Fruit fly (Drosophila melanogaster) whole organism, embryonic: ENCODE results near the gene Pcmt.

Source experiments
- Abd-B ChIP-seq: fragments of 200-800 bp; sonication (Bioruptor generic); optimal IDR thresholded peaks from 2 replicates; lab custom pipeline; 2018; ENCODE audit warnings: missing biosample characterization, mild to moderate bottlenecking, missing genetic modification characterization, moderate library complexity
- Atf3 ChIP-seq: fragments of 200-800 bp; sonication (Bioruptor generic); optimal IDR thresholded peaks from 3 replicates; lab custom pipeline; 2016; ENCODE audit warnings: missing biosample characterization, missing genetic modification characterization
- CG10147 ChIP-seq: fragments of 200-800 bp; sonication (Bioruptor generic); optimal IDR thresholded peaks from 2 replicates; lab custom pipeline; 2019; ENCODE audit warnings: missing biosample characterization, mild to moderate bottlenecking, missing genetic modification characterization, moderate library complexity
- CG10267 ChIP-seq: fragments of 200-800 bp; sonication (Bioruptor generic); optimal IDR thresholded peaks from 2 replicates; lab custom pipeline; 2018; ENCODE audit warnings: missing biosample characterization, mild to moderate bottlenecking, missing genetic modification characterization, moderate library complexity
- CG10979 ChIP-seq: fragments of 200-800 bp; sonication (Bioruptor generic); optimal IDR thresholded peaks from 2 replicates; lab custom pipeline; 2018; ENCODE audit warnings: missing biosample characterization, mild to moderate bottlenecking, missing genetic modification characterization, moderate library complexity
- CG11085 ChIP-seq: fragments of 200-800 bp; sonication (Bioruptor generic); IDR thresholded peaks from 2 replicates; pipeline ENCODE4 v1.3.6; 2022; ENCODE audit warnings: missing biosample characterization, missing genetic modification characterization
- CG13296 ChIP-seq: fragments of 200-800 bp; sonication (Bioruptor generic); optimal IDR thresholded peaks from 3 replicates; lab custom pipeline; 2018; ENCODE audit warnings: missing biosample characterization, mild to moderate bottlenecking, missing genetic modification characterization
- CG14667 ChIP-seq: fragments of 200-800 bp; sonication (Bioruptor generic); IDR thresholded peaks from 2 replicates; pipeline ENCODE4 v1.3.6; 2022; ENCODE audit warnings: missing biosample characterization, missing genetic modification characterization
- CG14965 ChIP-seq: fragments of 200-800 bp; sonication (Bioruptor generic); optimal IDR thresholded peaks from 2 replicates; lab custom pipeline; 2016; ENCODE audit warnings: missing biosample characterization, missing genetic modification characterization, borderline replicate concordance
- CG15073 ChIP-seq: fragments of 200-800 bp; sonication (Bioruptor generic); optimal IDR thresholded peaks from 2 replicates; lab custom pipeline; 2016; ENCODE audit warnings: missing biosample characterization, missing genetic modification characterization
- CG1603 ChIP-seq: fragments of 200-800 bp; sonication (Bioruptor generic); optimal IDR thresholded peaks from 2 replicates; lab custom pipeline; 2019; ENCODE audit warnings: missing biosample characterization, mild to moderate bottlenecking, missing genetic modification characterization, moderate library complexity
- CG16813 ChIP-seq: fragments of 200-800 bp; sonication (Bioruptor generic); IDR thresholded peaks from 3 replicates; pipeline ENCODE4 v1.3.6; 2022; ENCODE audit warnings: missing biosample characterization, missing genetic modification characterization; ENCODE audit not compliant: partially characterized antibody
- CG3163 ChIP-seq: fragments of 200-800 bp; sonication (Bioruptor generic); optimal IDR thresholded peaks from 3 replicates; lab custom pipeline; 2016; ENCODE audit warnings: missing biosample characterization, missing genetic modification characterization
- CG32767 ChIP-seq: fragments of 200-800 bp; sonication (Bioruptor generic); IDR thresholded peaks from 2 replicates; pipeline ENCODE4 v1.3.6; 2022; ENCODE audit warnings: missing biosample characterization, missing genetic modification characterization
- CG8290 ChIP-seq, 3 experiments: fragments of 200-800 bp; sonication (Bioruptor generic); optimal IDR thresholded peaks; 2 replicates each; lab custom pipeline; 2016 to 2019; ENCODE audit warnings: missing biosample characterization in 3 of 3, missing genetic modification characterization in 3 of 3, mild to moderate bottlenecking in 2 of 3, moderate library complexity in 1 of 3
- CG9727 ChIP-seq: fragments of 200-800 bp; sonication (Bioruptor generic); optimal IDR thresholded peaks from 3 replicates; lab custom pipeline; 2017; ENCODE audit warnings: missing biosample characterization, mild to moderate bottlenecking, missing genetic modification characterization
- CTCF ChIP-seq: fragments of 200-800 bp; sonication (Bioruptor generic); optimal IDR thresholded peaks from 2 replicates; lab custom pipeline; 2017; ENCODE audit warnings: missing biosample characterization, mild to moderate bottlenecking, missing genetic modification characterization, moderate library complexity
- D ChIP-seq, 2 experiments: fragments of 200-800 bp in 1 of 2; fragments of >200 bp in 1 of 2; sonication (Bioruptor generic) in 1 of 2; optimal IDR thresholded peaks; 2 replicates in 1 of 2; 3 replicates in 1 of 2; lab custom pipeline; 2017; ENCODE audit warnings: mild to moderate bottlenecking in 1 of 2, missing biosample characterization in 1 of 2, missing genetic modification characterization in 1 of 2, missing genetic modification reagents in 1 of 2
- Gsc ChIP-seq: fragments of 200-800 bp; sonication (Bioruptor generic); IDR thresholded peaks from 2 replicates; pipeline ENCODE4 v1.3.6; 2022; ENCODE audit warnings: missing biosample characterization, missing genetic modification characterization
- Hr3 ChIP-seq: fragments of 200-800 bp; sonication (Bioruptor generic); optimal IDR thresholded peaks from 3 replicates; lab custom pipeline; 2016; ENCODE audit warnings: missing biosample characterization, missing genetic modification characterization
- Nf-YC ChIP-seq: fragments of 200-800 bp; optimal IDR thresholded peaks from 3 replicates; lab custom pipeline; 2019; ENCODE audit warnings: missing biosample characterization, mild to moderate bottlenecking, missing genetic modification characterization, moderate library complexity
- Sin3A ChIP-seq: fragments of >200 bp; optimal IDR thresholded peaks from 2 replicates; lab custom pipeline; 2018
- Taf1 ChIP-seq: fragments of 200-800 bp; sonication (Bioruptor generic); IDR thresholded peaks from 2 replicates; pipeline ENCODE4 v1.3.6; 2022; ENCODE audit warnings: missing biosample characterization, missing genetic modification characterization
- Usf ChIP-seq: fragments of 200-800 bp; sonication (Bioruptor generic); optimal IDR thresholded peaks from 2 replicates; lab custom pipeline; 2017; ENCODE audit warnings: missing genotype, missing biosample characterization, missing genetic modification characterization
- abd-A ChIP-seq: fragments of 200-800 bp; sonication (Bioruptor generic); optimal IDR thresholded peaks from 3 replicates; lab custom pipeline; 2019; ENCODE audit warnings: missing biosample characterization, mild to moderate bottlenecking, missing genetic modification characterization, moderate library complexity
- az2 ChIP-seq: fragments of 200-800 bp; sonication (Bioruptor generic); optimal IDR thresholded peaks from 3 replicates; lab custom pipeline; 2016; ENCODE audit warnings: missing biosample characterization, missing genetic modification characterization
- bigmax ChIP-seq: fragments of 200-800 bp; sonication (Bioruptor generic); optimal IDR thresholded peaks from 2 replicates; lab custom pipeline; 2018; ENCODE audit warnings: missing biosample characterization, mild to moderate bottlenecking, missing genetic modification characterization
- bsh ChIP-seq, 2 experiments: fragments of 200-800 bp; sonication (Bioruptor generic); optimal IDR thresholded peaks; 2 replicates each; lab custom pipeline; 2017 to 2018; ENCODE audit warnings: mild to moderate bottlenecking in 2 of 2, missing biosample characterization in 2 of 2, missing genetic modification characterization in 2 of 2, moderate library complexity in 1 of 2
- caup ChIP-seq: fragments of 200-800 bp; sonication (Bioruptor generic); optimal IDR thresholded peaks from 3 replicates; lab custom pipeline; 2017; ENCODE audit warnings: missing biosample characterization, mild to moderate bottlenecking, missing genetic modification characterization, moderate library complexity; ENCODE audit not compliant: severe bottlenecking
- crp ChIP-seq, 2 experiments: fragments of 200-800 bp; sonication (Bioruptor generic); optimal IDR thresholded peaks; 2 replicates in 1 of 2; 3 replicates in 1 of 2; lab custom pipeline; 2017; ENCODE audit warnings: missing biosample characterization in 2 of 2, missing genetic modification characterization in 2 of 2, mild to moderate bottlenecking in 1 of 2, moderate library complexity in 1 of 2
- ftz-f1 ChIP-seq: fragments of 200-800 bp; sonication (Bioruptor generic); optimal IDR thresholded peaks from 2 replicates; lab custom pipeline; 2016; ENCODE audit warnings: missing biosample characterization, missing genetic modification characterization
- gfzf ChIP-seq: fragments of 200-800 bp; sonication (Bioruptor generic); optimal IDR thresholded peaks from 2 replicates; lab custom pipeline; 2016; ENCODE audit warnings: missing biosample characterization, mild to moderate bottlenecking, missing genetic modification characterization, moderate library complexity
- kah ChIP-seq: fragments of 200-800 bp; sonication (Bioruptor generic); optimal IDR thresholded peaks from 2 replicates; lab custom pipeline; 2018; ENCODE audit warnings: missing biosample characterization, mild to moderate bottlenecking, missing genetic modification characterization
- knrl ChIP-seq: fragments of 200-800 bp; sonication (Bioruptor generic); IDR thresholded peaks from 3 replicates; pipeline ENCODE4 v1.3.6; 2022; ENCODE audit warnings: missing biosample characterization, missing genetic modification characterization; ENCODE audit not compliant: partially characterized antibody
- lab ChIP-seq: fragments of 200-800 bp; sonication (Bioruptor generic); optimal IDR thresholded peaks from 3 replicates; lab custom pipeline; 2017; ENCODE audit warnings: missing biosample characterization, missing genetic modification characterization, mild to moderate bottlenecking, moderate library complexity, missing genetic modification reagents
- lov ChIP-seq, 2 experiments: fragments of 200-800 bp in 1 of 2; fragments of >200 bp in 1 of 2; sonication (Bioruptor generic) in 1 of 2; IDR thresholded peaks in 1 of 2; optimal IDR thresholded peaks in 1 of 2; 2 replicates in 1 of 2; 3 replicates in 1 of 2; pipeline versions ENCODE4 v1.3.6 to Lab custom; 2017 to 2022; ENCODE audit warnings: missing biosample characterization in 1 of 2, missing genetic modification characterization in 1 of 2
- nerfin-2 ChIP-seq: fragments of 200-800 bp; sonication (Bioruptor generic); IDR thresholded peaks from 2 replicates; pipeline ENCODE4 v1.3.6; 2022; ENCODE audit warnings: missing biosample characterization, missing genetic modification characterization; ENCODE audit not compliant: partially characterized antibody
- pros ChIP-seq: fragments of 200-800 bp; sonication (Bioruptor generic); optimal IDR thresholded peaks from 3 replicates; lab custom pipeline; 2019; ENCODE audit warnings: missing biosample characterization, mild to moderate bottlenecking, missing genetic modification characterization, moderate library complexity
- psq ChIP-seq: fragments of 200-800 bp; sonication (Bioruptor generic); optimal IDR thresholded peaks from 2 replicates; lab custom pipeline; 2017; ENCODE audit warnings: missing biosample characterization, missing genetic modification characterization
- shn ChIP-seq: fragments of 200-800 bp; sonication (Bioruptor generic); optimal IDR thresholded peaks from 3 replicates; lab custom pipeline; 2016; ENCODE audit warnings: missing biosample characterization, missing genetic modification characterization
- slp2 ChIP-seq: fragments of 200-800 bp; sonication (Bioruptor generic); optimal IDR thresholded peaks from 2 replicates; lab custom pipeline; 2016; ENCODE audit warnings: missing biosample characterization, missing genetic modification characterization
- sna ChIP-seq: fragments of 200-800 bp; sonication (Bioruptor generic); IDR thresholded peaks from 2 replicates; pipeline ENCODE4 v1.3.6; 2022; ENCODE audit warnings: missing biosample characterization, missing genetic modification characterization; ENCODE audit not compliant: partially characterized antibody
- tgo ChIP-seq: fragments of 200-800 bp; sonication (Bioruptor generic); IDR thresholded peaks from 3 replicates; pipeline ENCODE4 v1.3.6; 2022; ENCODE audit warnings: missing biosample characterization, missing genetic modification characterization
- tin ChIP-seq: fragments of 200-800 bp; sonication (Bioruptor generic); optimal IDR thresholded peaks from 3 replicates; lab custom pipeline; 2016; ENCODE audit warnings: missing biosample characterization, missing genetic modification characterization
- tio ChIP-seq: fragments of 200-800 bp; sonication (Bioruptor generic); optimal IDR thresholded peaks from 2 replicates; lab custom pipeline; 2017; ENCODE audit warnings: missing biosample characterization, missing genetic modification characterization, inconsistent platforms
- twi ChIP-seq: fragments of 200-800 bp; optimal IDR thresholded peaks from 2 replicates; lab custom pipeline; 2019; ENCODE audit warnings: missing biosample characterization, mild to moderate bottlenecking, missing genetic modification characterization, moderate library complexity
- unc-4 ChIP-seq: fragments of 200-800 bp; sonication (Bioruptor generic); IDR thresholded peaks from 2 replicates; pipeline ENCODE4 v1.3.6; 2022; ENCODE audit warnings: missing biosample characterization, missing genetic modification characterization; ENCODE audit not compliant: partially characterized antibody
- zfh2 ChIP-seq: fragments of 200-800 bp; sonication (Bioruptor generic); optimal IDR thresholded peaks from 2 replicates; lab custom pipeline; 2016; ENCODE audit warnings: missing biosample characterization, missing genetic modification characterization

The Pcmt gene

dm6 chr3R:5591398-5591853 is 37.3 kb upstream of the Pcmt start, which contains the start of the genes noi and Vha26 (continued):
- TF ChIP-seq CG13296 (GFP tag; lab: Kevin White, UChicago) (peak; percentile 7), Atf3 (GFP tag; lab: Kevin White, UChicago) (no peak), crp (GFP tag; optimal IDR thresholded peaks at IDR 0.05; lab: Kevin White, UChicago) (peak in 1 of 2 experiments; percentile 87), CG1603 (tag; lab: Kevin White, UChicago) (peak; percentile 85), nerfin-2 (GFP tag; lab: Robert Waterston, UW) (peak; percentile 30; the same call in 1 of the 2 replicates), lov (optimal IDR thresholded peaks at IDR 0.05; lab: Kevin White, UChicago) (no peak), lov (GFP tag; IDR thresholded peaks at IDR 0.05; lab: Robert Waterston, UW) (no peak), CG8290 (GFP tag; optimal IDR thresholded peaks at IDR 0.05; lab: Kevin White, UChicago) (peak; percentile 54), CG8290 (tag; optimal IDR thresholded peaks at IDR 0.05; lab: Kevin White, UChicago) (peak in 1 of 2 experiments; percentile 28), abd-A (tag; lab: Kevin White, UChicago) (no peak), CG15073 (no peak), kah (no peak), shn (peak; percentile 20), CG10979 (tag; lab: Kevin White, UChicago) (peak; percentile 21), D (optimal IDR thresholded peaks at IDR 0.05; lab: Kevin White, UChicago) (no peak), D (GFP tag; optimal IDR thresholded peaks at IDR 0.05; lab: Kevin White, UChicago) (no peak), ftz-f1 (GFP tag; lab: Kevin White, UChicago) (peak; percentile 12), Sin3A (lab: Kevin White, UChicago) (peak; percentile 65), CG10147 (GFP tag; lab: Kevin White, UChicago) (no peak), bsh (GFP tag; optimal IDR thresholded peaks at IDR 0.05; lab: Kevin White, UChicago) (peak in 1 of 2 experiments; percentile 30), CG16813 (GFP tag; lab: Robert Waterston, UW) (peak; percentile 73), CG9727 (peak; percentile 60), Abd-B (GFP tag; lab: Kevin White, UChicago) (no peak), CG14965 (GFP tag; lab: Kevin White, UChicago) (no peak), twi (tag; lab: Kevin White, UChicago) (peak; percentile 45), CG32767 (GFP tag; lab: Robert Waterston, UW) (peak; percentile 40; the same call in 1 of the 2 replicates), knrl (GFP tag; lab: Robert Waterston, UW) (peak; percentile 74), az2 (GFP tag; lab: Kevin White, UChicago) (peak; percentile 3), Hr3 (GFP tag; lab: Kevin White, UChicago) (peak; percentile 28), CG14667 (no peak), Usf (GFP tag; lab: Kevin White, UChicago) (no peak), caup (GFP tag; lab: Kevin White, UChicago) (peak; percentile 31), Nf-YC (tag; lab: Kevin White, UChicago) (peak; percentile 57), Taf1 (GFP tag; lab: Robert Waterston, UW) (no peak), tio (no peak), lab (GFP tag; lab: Kevin White, UChicago) (no peak), pros (GFP tag; lab: Kevin White, UChicago) (no peak), zfh2 (peak; percentile 59), CG3163 (no peak), Gsc (GFP tag; lab: Robert Waterston, UW) (no peak), bigmax (GFP tag; lab: Kevin White, UChicago) (no peak), gfzf (GFP tag; lab: Kevin White, UChicago) (peak; percentile 68), CG11085 (GFP tag; lab: Robert Waterston, UW) (no peak), tin (GFP tag; lab: Kevin White, UChicago) (peak; percentile 39), CTCF (GFP tag; lab: Kevin White, UChicago) (peak; percentile 7), sna (GFP tag; lab: Robert Waterston, UW) (peak; percentile 37; the same call in 1 of the 2 replicates), tgo (no peak), psq (no peak), unc-4 (GFP tag; lab: Robert Waterston, UW) (peak; percentile 45; the same call in 1 of the 2 replicates), slp2 (no peak), CG10267 (peak; percentile 72)
